Worm (Caenorhabditis elegans): ENCODE measurements around the gene oac-55.

Gene oac-55

ce11 chrV:3759419-3759915 is 1.5 kb upstream of the oac-55 start, which contains the start of gene chk-1:
Gene chk-1, minus strand, starts transcription at chrV:3759469.
- TF ChIP-seq cnd-1 (tag; optimal IDR thresholded peaks at IDR 0.05) (no peak), nhr-76 (tag; optimal IDR thresholded peaks at IDR 0.05) (no peak), bed-3 (GFP tag; optimal IDR thresholded peaks at IDR 0.05) (no peak), lin-32 (GFP tag; optimal IDR thresholded peaks at IDR 0.05) (no peak), flh-1 (GFP tag; optimal IDR thresholded peaks at IDR 0.05) (no peak), ceh-43 (GFP tag; optimal IDR thresholded peaks at IDR 0.05) (no peak), lin-13 (tag; optimal IDR thresholded peaks at IDR 0.05) (peak; percentile 11), ceh-39 (tag; optimal IDR thresholded peaks at IDR 0.05) (peak; percentile 35), ces-1 (GFP tag; optimal IDR thresholded peaks at IDR 0.05) (no peak), hlh-1 (tag; optimal IDR thresholded peaks at IDR 0.05) (no peak), unc-120 (tag; optimal IDR thresholded peaks at IDR 0.05; ENCODE audit: poor library complexity, severe bottlenecking) (no peak), mep-1 (tag; optimal IDR thresholded peaks at IDR 0.05) (peak; percentile 71), mls-2 (tag; optimal IDR thresholded peaks at IDR 0.05) (no peak), nhr-237 (tag; optimal IDR thresholded peaks at IDR 0.05) (peak; percentile 66), pha-4 (tag; optimal IDR thresholded peaks at IDR 0.05) (peak; percentile 11), lsy-2 (tag; optimal IDR thresholded peaks at IDR 0.05) (peak; percentile 40), ham-2 (GFP tag; optimal IDR thresholded peaks at IDR 0.05) (no peak), unc-62 (GFP tag; optimal IDR thresholded peaks at IDR 0.05) (no peak), sptf-1 (tag; optimal IDR thresholded peaks at IDR 0.05) (no peak), M03D4.4 (tag; optimal IDR thresholded peaks at IDR 0.05) (no peak), elt-1 (tag; optimal IDR thresholded peaks at IDR 0.05; ENCODE audit: borderline replicate concordance, insufficient read depth) (no peak)

- TF ChIP-seq unc-62 (GFP tag; optimal IDR thresholded peaks at IDR 0.05) (no peak), zip-8 (tag; optimal IDR thresholded peaks at IDR 0.05) (peak; percentile 14)
Measured at ce11 chrV:3761829-3762228, 890 bp downstream of the oac-55 start.

- TF ChIP-seq M03D4.4 (tag; optimal IDR thresholded peaks at IDR 0.05), result no peak
- no peak for TF ChIP-seq hlh-1 (tag; optimal IDR thresholded peaks at IDR 0.05)
- no peak for TF ChIP-seq sptf-1 (tag; optimal IDR thresholded peaks at IDR 0.05)
- TF ChIP-seq ceh-39 (tag; optimal IDR thresholded peaks at IDR 0.05), result no peak
- no peak for TF ChIP-seq flh-1 (GFP tag; optimal IDR thresholded peaks at IDR 0.05)
- TF ChIP-seq ceh-43 (GFP tag; optimal IDR thresholded peaks at IDR 0.05), result no peak
- no peak for TF ChIP-seq mep-1 (tag; optimal IDR thresholded peaks at IDR 0.05)
- TF ChIP-seq ceh-83 (GFP tag; optimal IDR thresholded peaks at IDR 0.05), result no peak
- no peak for TF ChIP-seq ztf-11 (tag; optimal IDR thresholded peaks at IDR 0.05)
- no peak for TF ChIP-seq nhr-12 (tag; optimal IDR thresholded peaks at IDR 0.05)
- no peak for TF ChIP-seq unc-120 (tag; optimal IDR thresholded peaks at IDR 0.05; ENCODE audit: poor library complexity, severe bottlenecking)
- no peak for TF ChIP-seq nhr-28 (tag; optimal IDR thresholded peaks at IDR 0.05)
- TF ChIP-seq mab-5 (tag; optimal IDR thresholded peaks at IDR 0.05), result no peak
- TF ChIP-seq zip-8 (tag; optimal IDR thresholded peaks at IDR 0.05), result no peak
- no peak for TF ChIP-seq ces-1 (GFP tag; optimal IDR thresholded peaks at IDR 0.05)
- no peak for TF ChIP-seq unc-62 (GFP tag; optimal IDR thresholded peaks at IDR 0.05)
- TF ChIP-seq nhr-2 (tag; optimal IDR thresholded peaks at IDR 0.05), result no peak
- TF ChIP-seq bed-3 (GFP tag; optimal IDR thresholded peaks at IDR 0.05), result no peak
- no peak for TF ChIP-seq elt-3 (tag; optimal IDR thresholded peaks at IDR 0.05)
- TF ChIP-seq cnd-1 (tag; optimal IDR thresholded peaks at IDR 0.05), result no peak
Measured at ce11 chrV:3766904-3767303, 6.0 kb downstream of the oac-55 start, which contains the start of gene Y39H10A.1. Gene Y39H10A.1, plus strand, starts transcription at chrV:3767204.

- TF ChIP-seq mab-5 (tag; optimal IDR thresholded peaks at IDR 0.05) (no peak), elt-3 (tag; optimal IDR thresholded peaks at IDR 0.05) (no peak), M03D4.4 (tag; optimal IDR thresholded peaks at IDR 0.05) (no peak), nhr-76 (tag; optimal IDR thresholded peaks at IDR 0.05) (no peak), ztf-11 (tag; optimal IDR thresholded peaks at IDR 0.05) (no peak), blmp-1 (tag; optimal IDR thresholded peaks at IDR 0.05) (no peak), sem-2 (GFP tag; optimal IDR thresholded peaks at IDR 0.05) (no peak), lin-13 (tag; optimal IDR thresholded peaks at IDR 0.05) (no peak), bed-3 (GFP tag; optimal IDR thresholded peaks at IDR 0.05) (no peak), lsy-2 (tag; optimal IDR thresholded peaks at IDR 0.05) (no peak), unc-120 (tag; optimal IDR thresholded peaks at IDR 0.05; ENCODE audit: poor library complexity, severe bottlenecking) (no peak), hlh-1 (tag; optimal IDR thresholded peaks at IDR 0.05) (no peak), cnd-1 (tag; optimal IDR thresholded peaks at IDR 0.05) (no peak), unc-39 (tag; optimal IDR thresholded peaks at IDR 0.05) (no peak), mls-2 (tag; optimal IDR thresholded peaks at IDR 0.05) (no peak), nhr-28 (tag; optimal IDR thresholded peaks at IDR 0.05) (no peak), ham-2 (GFP tag; optimal IDR thresholded peaks at IDR 0.05) (no peak)
Measured at ce11 chrV:3768270-3768669, 7.3 kb downstream of the oac-55 start, which contains the start of gene R08E5.4. Gene R08E5.4, plus strand, starts transcription at chrV:3768570.

Data from whole organism, mixed stage, embryonic.